Fruit fly (Drosophila melanogaster) S2 (cell line): Measurements from ENCODE around the gene Rpp30.

ENCODE experiments used
- CG8478 ChIP-seq: fragments of >200 bp; optimal IDR thresholded peaks from 2 replicates; lab custom pipeline; 2018
- CTCF ChIP-seq, 2 experiments: fragments of >200 bp; optimal IDR thresholded peaks; 2 replicates each; lab custom pipeline; 2018

DNA sequence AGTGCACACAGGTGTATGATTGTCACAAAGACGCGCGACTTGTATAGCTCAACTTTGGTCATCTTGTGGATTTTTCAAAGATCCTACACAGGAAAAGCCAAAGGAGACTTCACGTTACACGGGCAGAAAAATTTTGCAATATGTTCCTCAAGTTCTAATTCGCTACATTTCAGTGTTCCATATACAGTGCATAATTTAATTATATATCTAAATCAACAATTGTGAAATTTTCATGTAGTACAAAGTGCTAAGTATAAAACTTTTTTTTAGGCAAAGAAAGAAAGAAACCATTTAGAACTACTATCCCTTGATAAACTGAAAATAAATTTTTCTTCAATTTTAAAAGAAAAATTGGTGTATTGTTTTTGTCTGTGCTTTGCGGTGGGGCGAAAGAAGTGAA lies 38.8 kb upstream of the Rpp30 start:
- no peak for TF ChIP-seq CTCF (optimal IDR thresholded peaks at IDR 0.05; lab: Kevin White, UChicago)
- TF ChIP-seq CG8478 (lab: Kevin White, UChicago) = no peak
